Worm (Caenorhabditis elegans) whole organism, late embryonic: Measurements from ENCODE around the gene Y39G8B.5.
"Not testable (repeated sequence)": the region's sequence is repeated elsewhere in the genome, so short reads cannot be mapped to it uniquely, and the experiment has no call there.

Experiments
- T23F11.4 ChIP-seq: fragments of 200-800 bp; sonication (Bioruptor generic); optimal IDR thresholded peaks from 2 replicates; lab custom pipeline; 2018; ENCODE audit warnings: mild to moderate bottlenecking, missing genetic modification characterization, missing compliant biosample characterization
- elt-4 ChIP-seq: sonication (generic microtip); optimal IDR thresholded peaks from 2 replicates; lab custom pipeline; 2016; ENCODE audit warnings: missing genetic modification characterization, missing compliant biosample characterization
- unc-86 ChIP-seq: sonication (generic microtip); optimal IDR thresholded peaks from 2 replicates; lab custom pipeline; 2016; ENCODE audit warnings: missing genetic modification characterization, missing compliant biosample characterization

ce11 chrII:13986061-13986460 lies 5.6 kb downstream of the Y39G8B.5 start:
- TF ChIP-seq unc-86 (tag; lab: Kevin White, UChicago); elt-4 (tag; lab: Kevin White, UChicago); T23F11.4 (GFP tag; lab: Kevin White, UChicago): not testable (repeated sequence)
